Worm (Caenorhabditis elegans): Measurements from ENCODE around the gene sri-32.

ce11 chrII:3117471-3117870, 36.8 kb downstream of the sri-32 start, which contains the start of gene T10D4.7:
- no peak for TF ChIP-seq F49E8.2 (tag; optimal IDR thresholded peaks at IDR 0.05; ENCODE audit: borderline replicate concordance)
- no peak for TF ChIP-seq lim-7 (GFP tag; IDR thresholded peaks at IDR 0.05)
- TF ChIP-seq nhr-48 (tag; optimal IDR thresholded peaks at IDR 0.05): no peak
- TF ChIP-seq pqm-1 (tag; optimal IDR thresholded peaks at IDR 0.05): no peak
- TF ChIP-seq dpl-1 (GFP tag; optimal IDR thresholded peaks at IDR 0.05): no peak
- no peak for TF ChIP-seq unc-62 (GFP tag; optimal IDR thresholded peaks at IDR 0.05 in 1 of 2)
- TF ChIP-seq unc-62 (tag; optimal IDR thresholded peaks at IDR 0.05): no peak

Data from whole organism, L4 larva.